Worm (Caenorhabditis elegans) whole organism, L2 larva: ENCODE measurements around the gene ZK813.4.

Experiments used
- C34F6.9 ChIP-seq: fragments of 150-350 bp; optimal IDR thresholded peaks from 2 replicates; lab custom pipeline; 2014; ENCODE audit warnings: missing biosample characterization, missing genetic modification characterization
- blmp-1 ChIP-seq: sonication (generic microtip); optimal IDR thresholded peaks from 2 replicates; lab custom pipeline; 2017; ENCODE audit warnings: missing genetic modification characterization, mild to moderate bottlenecking, missing compliant biosample characterization, antibody characterized with exemption, moderate library complexity; ENCODE audit not compliant: insufficient read depth
- elt-3 ChIP-seq: sonication (generic microtip); optimal IDR thresholded peaks from 2 replicates; lab custom pipeline; 2017; ENCODE audit warnings: missing biosample characterization, missing genetic modification characterization
- fos-1 ChIP-seq: fragments of 150-350 bp; optimal IDR thresholded peaks from 2 replicates; lab custom pipeline; 2014; ENCODE audit warnings: missing biosample characterization, missing genetic modification characterization
- mdl-1 ChIP-seq, 2 experiments: fragments of 150-350 bp in 1 of 2; sonication (generic microtip) in 1 of 2; optimal IDR thresholded peaks; 2 replicates each; lab custom pipeline; 2017; ENCODE audit warnings: missing biosample characterization in 2 of 2, missing genetic modification characterization in 2 of 2
- nhr-11 ChIP-seq: fragments of 150-350 bp; optimal IDR thresholded peaks from 2 replicates; lab custom pipeline; 2014; ENCODE audit warnings: missing biosample characterization, missing genetic modification characterization
- nhr-12 ChIP-seq: fragments of 150-350 bp; optimal IDR thresholded peaks from 2 replicates; lab custom pipeline; 2014; ENCODE audit warnings: missing biosample characterization, missing genetic modification characterization
- nhr-129 ChIP-seq: fragments of 150-350 bp; optimal IDR thresholded peaks from 2 replicates; lab custom pipeline; 2014; ENCODE audit warnings: missing biosample characterization, missing genetic modification characterization
- nhr-21 ChIP-seq: fragments of 150-350 bp; optimal IDR thresholded peaks from 2 replicates; lab custom pipeline; 2014; ENCODE audit warnings: missing biosample characterization, missing genetic modification characterization
- unc-62 ChIP-seq: fragments of 150-350 bp; optimal IDR thresholded peaks from 2 replicates; lab custom pipeline; 2014; ENCODE audit warnings: missing biosample characterization, missing genetic modification reagents, missing genetic modification characterization

- TF ChIP-seq fos-1 (tag; lab: Kevin White, UChicago) (no peak), elt-3 (no peak), nhr-11 (no peak), blmp-1 (no peak), C34F6.9 (tag; lab: Kevin White, UChicago) (no peak), nhr-12 (tag; lab: Kevin White, UChicago) (no peak), unc-62 (GFP tag; lab: Kevin White, UChicago) (no peak), nhr-21 (tag; lab: Kevin White, UChicago) (no peak), mdl-1 (tag; optimal IDR thresholded peaks at IDR 0.05; lab: Kevin White, UChicago) (no peak), nhr-129 (tag; lab: Kevin White, UChicago) (no peak)
Observed at ce11 chrX:3440308-3440707, 10.4 kb upstream of the ZK813.4 start.
